Fruit fly (Drosophila melanogaster): ENCODE measurements around the gene Ssb-c31a.

Gene Ssb-c31a

dm6 chr2L:8162307-8163024 is 48.7 kb upstream of the Ssb-c31a start, which contains the start of gene Acbp1 (continued):
- peak; percentile 99 for TF ChIP-seq CG6813 (GFP tag; optimal IDR thresholded peaks at IDR 0.05)
- peak; percentile 93 for TF ChIP-seq CG34422 (GFP tag; IDR thresholded peaks at IDR 0.05)
- no peak for TF ChIP-seq cg (GFP tag; optimal IDR thresholded peaks at IDR 0.05)
- peak; percentile 84 for TF ChIP-seq TFAM (GFP tag; optimal IDR thresholded peaks at IDR 0.05)
- peak; percentile 88 for TF ChIP-seq onecut (GFP tag; IDR thresholded peaks at IDR 0.05)
- peak; percentile 90 for TF ChIP-seq Mrtf (GFP tag; IDR thresholded peaks at IDR 0.05)
- TF ChIP-seq Dek (tag; optimal IDR thresholded peaks at IDR 0.05) = peak; percentile 94
- TF ChIP-seq CG13287 (GFP tag; IDR thresholded peaks at IDR 0.05; ENCODE audit: partially characterized antibody) = peak; percentile 90
- TF ChIP-seq CG10267 (tag; optimal IDR thresholded peaks at IDR 0.05) = peak; percentile 98
- peak; percentile 98 for TF ChIP-seq run (tag; optimal IDR thresholded peaks at IDR 0.05)
- peak; percentile 95 for TF ChIP-seq CG3847 (GFP tag; IDR thresholded peaks at IDR 0.05)
- TF ChIP-seq Mad (GFP tag; optimal IDR thresholded peaks at IDR 0.05) = peak; percentile 91
- peak; percentile 87; the same call in 1 of the 2 replicates for TF ChIP-seq ara (GFP tag; IDR thresholded peaks at IDR 0.05)
- peak; percentile 91 to 99 for TF ChIP-seq Hr51 (GFP tag; optimal IDR thresholded peaks at IDR 0.05)
- peak; percentile 84 for TF ChIP-seq Gug (GFP tag; IDR thresholded peaks at IDR 0.05)
- TF ChIP-seq CG18262 (tag; optimal IDR thresholded peaks at IDR 0.05) = peak; percentile 99
- peak; percentile 68; the same call in 1 of the 3 replicates for TF ChIP-seq Optix (GFP tag; IDR thresholded peaks at IDR 0.05)
- TF ChIP-seq mld (GFP tag; IDR thresholded peaks at IDR 0.05; ENCODE audit: partially characterized antibody) = peak; percentile 81; the same call in 2 of the 3 replicates
- TF ChIP-seq CG18011 (GFP tag; optimal IDR thresholded peaks at IDR 0.05) = peak; percentile 78
- TF ChIP-seq CG14860 (GFP tag; IDR thresholded peaks at IDR 0.05; ENCODE audit: partially characterized antibody) = peak; percentile 74
- TF ChIP-seq Oli (tag; optimal IDR thresholded peaks at IDR 0.05) = peak; percentile 96
- TF ChIP-seq CG3065 (GFP tag; optimal IDR thresholded peaks at IDR 0.05) = peak; percentile 76
- peak; percentile 75 for TF ChIP-seq emc (GFP tag; optimal IDR thresholded peaks at IDR 0.05)
- TF ChIP-seq CG1792 (GFP tag; optimal IDR thresholded peaks at IDR 0.05) = peak; percentile 94
- peak; percentile 99 for TF ChIP-seq BtbVII (GFP tag; optimal IDR thresholded peaks at IDR 0.05)
- TF ChIP-seq twi (tag; optimal IDR thresholded peaks at IDR 0.05) = peak; percentile 97
- no peak for TF ChIP-seq lov (optimal IDR thresholded peaks at IDR 0.05)
- peak; percentile 76 for TF ChIP-seq lov (GFP tag; IDR thresholded peaks at IDR 0.05)
- TF ChIP-seq CG11093 (GFP tag; IDR thresholded peaks at IDR 0.05) = peak; percentile 84
- TF ChIP-seq danr (GFP tag; IDR thresholded peaks at IDR 0.05) = peak; percentile 78
- TF ChIP-seq Myb (GFP tag; optimal IDR thresholded peaks at IDR 0.05) = peak; percentile 88
- no peak for TF ChIP-seq D (optimal IDR thresholded peaks at IDR 0.05)
- peak; percentile 95 for TF ChIP-seq D (GFP tag; optimal IDR thresholded peaks at IDR 0.05)
- TF ChIP-seq zfh1 (GFP tag; IDR thresholded peaks at IDR 0.05) = peak; percentile 91
- TF ChIP-seq ind (GFP tag; optimal IDR thresholded peaks at IDR 0.05) = peak; percentile 92
- peak; percentile 76 for TF ChIP-seq Oaz (GFP tag; IDR thresholded peaks at IDR 0.05)
- peak; percentile 97 for TF ChIP-seq CG15601 (tag; optimal IDR thresholded peaks at IDR 0.05)
- TF ChIP-seq chif (GFP tag; optimal IDR thresholded peaks at IDR 0.05) = peak; percentile 91 to 95
- TF ChIP-seq CG17568 (GFP tag; optimal IDR thresholded peaks at IDR 0.05) = peak; percentile 98
- peak; percentile 79 for TF ChIP-seq CG10959 (GFP tag; IDR thresholded peaks at IDR 0.05)
- peak; percentile 96 for TF ChIP-seq CG17361 (GFP tag; IDR thresholded peaks at IDR 0.05)
- TF ChIP-seq chinmo (GFP tag; IDR thresholded peaks at IDR 0.05; ENCODE audit: partially characterized antibody) = peak; percentile 57; the same call in 1 of the 4 replicates
- peak; percentile 78 for TF ChIP-seq croc (GFP tag; conservative IDR thresholded peaks at IDR 0.05)
- TF ChIP-seq br (optimal IDR thresholded peaks at IDR 0.05) = no peak
- TF ChIP-seq CG18619 (GFP tag; optimal IDR thresholded peaks at IDR 0.05) = peak; percentile 96
- TF ChIP-seq Blimp-1 (GFP tag; optimal IDR thresholded peaks at IDR 0.05) = peak; percentile 96
- peak in 1 of 2 experiments; percentile 99 for TF ChIP-seq Eip74EF (GFP tag; optimal IDR thresholded peaks at IDR 0.05)
- peak; percentile 93 for TF ChIP-seq pros (GFP tag; optimal IDR thresholded peaks at IDR 0.05)
- peak; percentile 90 for TF ChIP-seq tgo (GFP tag; IDR thresholded peaks at IDR 0.05)

Data from whole organism, embryonic.